Worm (Caenorhabditis elegans) whole organism, late embryonic: ENCODE measurements around the gene C45H4.14.

Source experiments
- C08G9.2 ChIP-seq: sonication (generic microtip); optimal IDR thresholded peaks from 2 replicates; lab custom pipeline; 2016; ENCODE audit warnings: mild to moderate bottlenecking, missing genetic modification characterization, moderate library complexity, missing compliant biosample characterization
- F13H6.1 ChIP-seq: sonication (generic microtip); optimal IDR thresholded peaks from 2 replicates; lab custom pipeline; 2016; ENCODE audit warnings: missing genetic modification characterization, missing compliant biosample characterization
- K09A11.1 ChIP-seq: sonication (generic microtip); optimal IDR thresholded peaks from 2 replicates; lab custom pipeline; 2017; ENCODE audit warnings: antibody characterized with exemption, mild to moderate bottlenecking, missing genetic modification characterization, missing compliant biosample characterization; ENCODE audit not compliant: insufficient read depth
- T23F11.4 ChIP-seq: fragments of 200-800 bp; sonication (Bioruptor generic); optimal IDR thresholded peaks from 2 replicates; lab custom pipeline; 2018; ENCODE audit warnings: mild to moderate bottlenecking, missing genetic modification characterization, missing compliant biosample characterization
- ama-1 ChIP-seq: fragments of 150-350 bp; optimal IDR thresholded peaks from 2 replicates; lab custom pipeline; 2014
- ceh-18 ChIP-seq: sonication (generic microtip); optimal IDR thresholded peaks from 2 replicates; lab custom pipeline; 2016; ENCODE audit warnings: missing genetic modification characterization, missing compliant biosample characterization
- ceh-19 ChIP-seq: fragments of 200-800 bp; sonication (Bioruptor generic); optimal IDR thresholded peaks from 2 replicates; lab custom pipeline; 2018; ENCODE audit warnings: mild to moderate bottlenecking, missing genetic modification characterization, missing compliant biosample characterization
- ceh-22 ChIP-seq: sonication (generic microtip); optimal IDR thresholded peaks from 2 replicates; lab custom pipeline; 2017; ENCODE audit warnings: missing biosample characterization, missing genetic modification characterization
- ceh-30 ChIP-seq: fragments of 150-350 bp; optimal IDR thresholded peaks from 2 replicates; lab custom pipeline; 2014; ENCODE audit warnings: missing biosample characterization, missing genetic modification characterization
- ceh-31 ChIP-seq: sonication (generic microtip); optimal IDR thresholded peaks from 2 replicates; lab custom pipeline; 2016; ENCODE audit warnings: missing genetic modification characterization, missing compliant biosample characterization
- ceh-48 ChIP-seq: sonication (generic microtip); optimal IDR thresholded peaks from 2 replicates; lab custom pipeline; 2016; ENCODE audit warnings: missing genetic modification characterization, inconsistent platforms, missing compliant biosample characterization
- ceh-9 ChIP-seq: sonication (generic microtip); optimal IDR thresholded peaks from 2 replicates; lab custom pipeline; 2016; ENCODE audit warnings: mild to moderate bottlenecking, missing genetic modification characterization, inconsistent platforms, missing compliant biosample characterization
- che-1 ChIP-seq: sonication (generic microtip); optimal IDR thresholded peaks from 2 replicates; lab custom pipeline; 2016; ENCODE audit warnings: mild to moderate bottlenecking, missing genetic modification characterization, missing compliant biosample characterization
- dve-1 ChIP-seq: sonication (generic microtip); optimal IDR thresholded peaks from 2 replicates; lab custom pipeline; 2017; ENCODE audit warnings: antibody characterized with exemption, mild to moderate bottlenecking, missing genetic modification characterization, missing compliant biosample characterization
- elt-2 ChIP-seq: sonication (generic microtip); optimal IDR thresholded peaks from 2 replicates; lab custom pipeline; 2016; ENCODE audit warnings: missing genetic modification reagents, missing genetic modification characterization, missing compliant biosample characterization
- elt-4 ChIP-seq: sonication (generic microtip); optimal IDR thresholded peaks from 2 replicates; lab custom pipeline; 2016; ENCODE audit warnings: missing genetic modification characterization, missing compliant biosample characterization
- eyg-1 ChIP-seq: sonication (generic microtip); optimal IDR thresholded peaks from 2 replicates; lab custom pipeline; 2016; ENCODE audit warnings: missing genotype, missing genetic modification characterization, missing compliant biosample characterization
- fax-1 ChIP-seq: sonication (generic microtip); optimal IDR thresholded peaks from 2 replicates; lab custom pipeline; 2016; ENCODE audit warnings: missing genotype, missing genetic modification characterization, missing compliant biosample characterization
- fkh-10 ChIP-seq: fragments of 150-350 bp; optimal IDR thresholded peaks from 2 replicates; lab custom pipeline; 2014; ENCODE audit warnings: missing biosample characterization, missing genetic modification reagents, missing genetic modification characterization
- fkh-6 ChIP-seq: sonication (generic microtip); optimal IDR thresholded peaks from 2 replicates; lab custom pipeline; 2016; ENCODE audit warnings: missing genetic modification characterization, missing compliant biosample characterization
- gmeb-2 ChIP-seq: sonication (generic microtip); optimal IDR thresholded peaks from 2 replicates; lab custom pipeline; 2016; ENCODE audit warnings: missing genetic modification characterization, inconsistent platforms, missing compliant biosample characterization
- hlh-13 ChIP-seq: fragments of 200-800 bp; sonication (Bioruptor generic); optimal IDR thresholded peaks from 2 replicates; lab custom pipeline; 2018; ENCODE audit warnings: mild to moderate bottlenecking, missing genetic modification characterization, missing compliant biosample characterization
- hlh-15 ChIP-seq: sonication (generic microtip); optimal IDR thresholded peaks from 2 replicates; lab custom pipeline; 2016; ENCODE audit warnings: missing genetic modification characterization, missing compliant biosample characterization
- hlh-6 ChIP-seq: sonication (generic microtip); optimal IDR thresholded peaks from 2 replicates; lab custom pipeline; 2016; ENCODE audit warnings: missing genotype, missing genetic modification characterization, missing compliant biosample characterization
- hlh-8 ChIP-seq: sonication (generic microtip); optimal IDR thresholded peaks from 2 replicates; lab custom pipeline; 2016; ENCODE audit warnings: missing genotype, missing genetic modification characterization, missing compliant biosample characterization
- lin-11 ChIP-seq: fragments of 200-800 bp; sonication (Bioruptor generic); optimal IDR thresholded peaks from 2 replicates; lab custom pipeline; 2018; ENCODE audit warnings: mild to moderate bottlenecking, missing genetic modification characterization, missing compliant biosample characterization
- mec-3 ChIP-seq: sonication (generic microtip); optimal IDR thresholded peaks from 2 replicates; lab custom pipeline; 2016; ENCODE audit warnings: borderline replicate concordance, missing genetic modification characterization, missing compliant biosample characterization
- nfya-1 ChIP-seq: sonication (generic microtip); optimal IDR thresholded peaks from 2 replicates; lab custom pipeline; 2017; ENCODE audit warnings: missing genetic modification characterization, mild to moderate bottlenecking, missing compliant biosample characterization, antibody characterized with exemption, moderate library complexity
- nhr-11 ChIP-seq: fragments of 150-350 bp; optimal IDR thresholded peaks from 2 replicates; lab custom pipeline; 2014; ENCODE audit warnings: missing biosample characterization, missing genetic modification characterization
- nhr-232 ChIP-seq: sonication (generic microtip); optimal IDR thresholded peaks from 2 replicates; lab custom pipeline; 2016; ENCODE audit warnings: missing genetic modification characterization, missing compliant biosample characterization
- pat-9 ChIP-seq: fragments of 200-800 bp; sonication (Bioruptor generic); optimal IDR thresholded peaks from 2 replicates; lab custom pipeline; 2018; ENCODE audit warnings: mild to moderate bottlenecking, missing genetic modification characterization, moderate library complexity, missing compliant biosample characterization
- rnt-1 ChIP-seq: sonication (generic microtip); optimal IDR thresholded peaks from 2 replicates; lab custom pipeline; 2016; ENCODE audit warnings: missing genetic modification characterization, missing compliant biosample characterization
- sdc-2 ChIP-seq: sonication (generic microtip); optimal IDR thresholded peaks from 2 replicates; lab custom pipeline; 2016; ENCODE audit warnings: missing genotype, missing genetic modification characterization, missing compliant biosample characterization
- sox-2 ChIP-seq: fragments of 200-800 bp; sonication (Bioruptor generic); IDR thresholded peaks from 2 replicates; pipeline ENCODE4 v1.3.6; 2022; ENCODE audit warnings: missing genetic modification reagents, missing genetic modification characterization, missing compliant biosample characterization
- syd-9 ChIP-seq: sonication (generic microtip); optimal IDR thresholded peaks from 2 replicates; lab custom pipeline; 2016; ENCODE audit warnings: mild to moderate bottlenecking, missing genetic modification characterization, moderate library complexity, missing compliant biosample characterization
- tbx-7 ChIP-seq: sonication (generic microtip); optimal IDR thresholded peaks from 2 replicates; lab custom pipeline; 2016; ENCODE audit warnings: missing genotype, missing genetic modification characterization, missing compliant biosample characterization
- ttx-3 ChIP-seq: sonication (generic microtip); optimal IDR thresholded peaks from 2 replicates; lab custom pipeline; 2016; ENCODE audit warnings: missing genetic modification reagents, missing genetic modification characterization, missing compliant biosample characterization
- unc-3 ChIP-seq, 2 experiments: fragments of 200-800 bp in 1 of 2; sonication (Bioruptor generic) in 1 of 2; sonication (generic microtip) in 1 of 2; conservative IDR thresholded peaks in 1 of 2; optimal IDR thresholded peaks in 1 of 2; 2 replicates each; pipeline versions ENCODE4 v1.3.6 to Lab custom; 2016 to 2022; ENCODE audit warnings: missing compliant biosample characterization in 2 of 2, missing genetic modification characterization in 2 of 2, missing genetic modification reagents in 1 of 2
- unc-55 ChIP-seq: sonication (generic microtip); optimal IDR thresholded peaks from 2 replicates; lab custom pipeline; 2017; ENCODE audit warnings: missing biosample characterization, missing genetic modification reagents, missing genetic modification characterization

The C45H4.14 gene

ce11 chrV:2153274-2153673, 6.0 kb downstream of the C45H4.14 start, which contains the start of gene srbc-23:
srbc-23 (plus strand) TSS chrV:2153574.
- TF ChIP-seq hlh-6 (tag; lab: Kevin White, UChicago) (no peak), K09A11.1 (tag; lab: Kevin White, UChicago) (no peak), nhr-232 (tag; lab: Kevin White, UChicago) (no peak), ceh-48 (no peak), ceh-9 (tag; lab: Kevin White, UChicago) (no peak), ama-1 (no peak), F13H6.1 (tag; lab: Kevin White, UChicago) (no peak), sdc-2 (tag; lab: Kevin White, UChicago) (no peak), che-1 (tag; lab: Kevin White, UChicago) (no peak), eyg-1 (tag; lab: Kevin White, UChicago) (no peak), C08G9.2 (tag; lab: Kevin White, UChicago) (no peak), mec-3 (tag; lab: Kevin White, UChicago) (no peak), ceh-31 (tag; lab: Kevin White, UChicago) (no peak), fkh-10 (GFP tag; lab: Kevin White, UChicago) (no peak), dve-1 (tag; lab: Kevin White, UChicago) (no peak), elt-4 (tag; lab: Kevin White, UChicago) (no peak), pat-9 (tag; lab: Kevin White, UChicago) (no peak), T23F11.4 (GFP tag; lab: Kevin White, UChicago) (no peak), syd-9 (tag; lab: Kevin White, UChicago) (no peak), hlh-13 (GFP tag; lab: Kevin White, UChicago) (no peak)

DNA sequence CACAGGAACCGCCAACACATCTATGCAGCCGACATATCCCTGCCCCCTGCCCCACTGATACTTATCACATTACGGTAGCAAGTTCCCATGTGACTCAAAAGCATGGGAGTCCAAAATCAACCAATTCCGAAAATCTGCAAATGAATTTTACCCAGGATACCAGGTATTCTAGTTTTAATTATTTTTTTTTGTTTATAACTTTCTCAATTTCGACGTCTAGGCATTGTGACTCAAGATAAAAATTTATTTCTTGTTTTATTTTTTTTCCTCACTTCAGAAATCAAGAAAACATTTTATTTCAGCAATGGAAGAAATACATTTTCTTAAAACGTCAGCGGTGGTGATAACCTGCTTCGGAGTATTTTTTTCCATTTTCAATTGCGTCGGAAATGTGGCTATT, 7.8 kb downstream of the C45H4.14 start, which contains the start of gene srbc-24:
Gene srbc-24 (plus strand): TSS at position 301 of the 400 bp plus-strand sequence.
- no peak for TF ChIP-seq mec-3 (tag; lab: Kevin White, UChicago)
- TF ChIP-seq sdc-2 (tag; lab: Kevin White, UChicago): no peak
- no peak for TF ChIP-seq ceh-9 (tag; lab: Kevin White, UChicago)
- TF ChIP-seq C08G9.2 (tag; lab: Kevin White, UChicago): no peak
- TF ChIP-seq hlh-15: no peak
- no peak for TF ChIP-seq nhr-232 (tag; lab: Kevin White, UChicago)
- TF ChIP-seq ceh-19: no peak
- no peak for TF ChIP-seq che-1 (tag; lab: Kevin White, UChicago)
- TF ChIP-seq unc-3 (GFP tag; conservative IDR thresholded peaks at IDR 0.05; lab: Robert Waterston, UW): no peak
- TF ChIP-seq unc-3 (tag; optimal IDR thresholded peaks at IDR 0.05; lab: Kevin White, UChicago): no peak
- no peak for TF ChIP-seq dve-1 (tag; lab: Kevin White, UChicago)
- no peak for TF ChIP-seq elt-4 (tag; lab: Kevin White, UChicago)
- TF ChIP-seq ttx-3 (tag; lab: Kevin White, UChicago): no peak

- no peak for TF ChIP-seq tbx-7 (tag; lab: Kevin White, UChicago)
- no peak for TF ChIP-seq rnt-1
- no peak for TF ChIP-seq unc-3 (GFP tag; conservative IDR thresholded peaks at IDR 0.05; lab: Robert Waterston, UW)
- TF ChIP-seq unc-3 (tag; optimal IDR thresholded peaks at IDR 0.05; lab: Kevin White, UChicago): no peak
- TF ChIP-seq nhr-11 (tag; lab: Kevin White, UChicago): no peak
- no peak for TF ChIP-seq hlh-8 (tag; lab: Kevin White, UChicago)
- no peak for TF ChIP-seq unc-55 (GFP tag; lab: Kevin White, UChicago)
- no peak for TF ChIP-seq hlh-13 (GFP tag; lab: Kevin White, UChicago)
- TF ChIP-seq ceh-22 (tag; lab: Kevin White, UChicago): no peak
- no peak for TF ChIP-seq sox-2 (GFP tag; lab: Robert Waterston, UW)
- no peak for TF ChIP-seq nfya-1
Observed at ce11 chrV:2150876-2151275, 8.4 kb downstream of the C45H4.14 start, which contains the start of gene C45H4.13. C45H4.13 (minus strand) TSS chrV:2150976.

DNA sequence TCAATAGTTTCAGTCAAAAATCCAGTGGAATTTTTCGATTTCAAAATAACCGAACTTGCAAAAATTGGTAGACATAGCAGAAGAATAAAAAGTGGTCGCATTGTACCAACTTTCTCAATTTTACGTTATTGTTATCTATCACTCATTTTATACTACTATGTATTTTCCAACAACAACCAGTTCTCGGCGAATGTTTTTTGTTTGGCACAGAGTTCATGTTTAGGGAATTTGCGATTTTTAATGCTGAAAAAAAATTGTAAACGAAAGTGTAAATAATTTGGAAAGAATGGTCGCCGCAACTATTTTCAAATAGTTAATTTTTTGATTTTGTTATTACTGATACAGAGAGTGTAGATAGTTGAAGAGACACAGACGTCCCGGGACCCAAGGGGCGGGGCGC, 9.8 kb downstream of the C45H4.14 start, which contains the start of gene C45H4.21:
Gene C45H4.21 (minus strand): TSS at position 101 of the 400 bp plus-strand sequence.
- no peak for TF ChIP-seq fkh-6 (tag; lab: Kevin White, UChicago)
- TF ChIP-seq ceh-19: no peak
- no peak for TF ChIP-seq dve-1 (tag; lab: Kevin White, UChicago)
- TF ChIP-seq unc-3 (GFP tag; conservative IDR thresholded peaks at IDR 0.05; lab: Robert Waterston, UW): no peak
- no peak for TF ChIP-seq unc-3 (tag; optimal IDR thresholded peaks at IDR 0.05; lab: Kevin White, UChicago)
- TF ChIP-seq gmeb-2: no peak
- no peak for TF ChIP-seq elt-2 (tag; lab: Kevin White, UChicago)
- TF ChIP-seq fax-1 (tag; lab: Kevin White, UChicago): no peak
- no peak for TF ChIP-seq ceh-30
- TF ChIP-seq che-1 (tag; lab: Kevin White, UChicago): no peak
- no peak for TF ChIP-seq sox-2 (GFP tag; lab: Robert Waterston, UW)
- TF ChIP-seq syd-9 (tag; lab: Kevin White, UChicago): no peak
- no peak for TF ChIP-seq nhr-11 (tag; lab: Kevin White, UChicago)
- no peak for TF ChIP-seq ceh-18
- no peak for TF ChIP-seq fkh-10 (GFP tag; lab: Kevin White, UChicago)
- no peak for TF ChIP-seq lin-11 (tag; lab: Kevin White, UChicago)
- TF ChIP-seq unc-55 (GFP tag; lab: Kevin White, UChicago): no peak
- TF ChIP-seq nfya-1: no peak
